Fruit fly (Drosophila melanogaster): ENCODE results near the gene OdsH.

OdsH gene

dm6 chrX:17780295-17780694 lies 10.5 kb upstream of the OdsH start (continued):
- TF ChIP-seq CG8290 (GFP tag; optimal IDR thresholded peaks at IDR 0.05) (no peak), CG8290 (tag; optimal IDR thresholded peaks at IDR 0.05) (no peak), HLH3B (GFP tag; IDR thresholded peaks at IDR 0.05) (no peak), cas (GFP tag; IDR thresholded peaks at IDR 0.05) (no peak), Vsx1 (GFP tag; optimal IDR thresholded peaks at IDR 0.05) (no peak), bbx (GFP tag; IDR thresholded peaks at IDR 0.05; ENCODE audit: partially characterized antibody) (no peak), peb (GFP tag; IDR thresholded peaks at IDR 0.05) (no peak), Ravus (GFP tag; IDR thresholded peaks at IDR 0.05) (no peak), CG13424 (tag; optimal IDR thresholded peaks at IDR 0.05) (peak; percentile 59), CG3163 (GFP tag; optimal IDR thresholded peaks at IDR 0.05) (no peak), CG7745 (tag; optimal IDR thresholded peaks at IDR 0.05) (no peak), Antp (GFP tag; optimal IDR thresholded peaks at IDR 0.05) (no peak), yki (optimal IDR thresholded peaks at IDR 0.05) (no peak), B-H1 (GFP tag; IDR thresholded peaks at IDR 0.05) (no peak), Xbp1 (GFP tag; optimal IDR thresholded peaks at IDR 0.05) (peak; percentile 28), CG13123 (GFP tag; optimal IDR thresholded peaks at IDR 0.05) (no peak), Gug (GFP tag; IDR thresholded peaks at IDR 0.05) (no peak), CG14441 (GFP tag; IDR thresholded peaks at IDR 0.05) (no peak), CG15011 (GFP tag; optimal IDR thresholded peaks at IDR 0.05) (no peak), CG15514 (GFP tag; optimal IDR thresholded peaks at IDR 0.05) (no peak), tna (GFP tag; IDR thresholded peaks at IDR 0.05; ENCODE audit: partially characterized antibody) (no peak), crol (GFP tag; IDR thresholded peaks at IDR 0.05) (no peak), CG17912 (GFP tag; optimal IDR thresholded peaks at IDR 0.05) (no peak), Hr78 (GFP tag; optimal IDR thresholded peaks at IDR 0.05) (no peak), CG11093 (GFP tag; IDR thresholded peaks at IDR 0.05) (no peak), Dip3 (GFP tag; optimal IDR thresholded peaks at IDR 0.05) (no peak), Sry-δ (GFP tag; optimal IDR thresholded peaks at IDR 0.05) (no peak), Opbp (GFP tag; IDR thresholded peaks at IDR 0.05; ENCODE audit: partially characterized antibody) (no peak), CG9727 (GFP tag; optimal IDR thresholded peaks at IDR 0.05) (no peak), hb (GFP tag; IDR thresholded peaks at IDR 0.05; ENCODE audit: partially characterized antibody) (no peak), org-1 (GFP tag; optimal IDR thresholded peaks at IDR 0.05) (no peak), amos (GFP tag; IDR thresholded peaks at IDR 0.05; ENCODE audit: partially characterized antibody) (no peak), wdn (GFP tag; IDR thresholded peaks at IDR 0.05) (no peak), gcm2 (GFP tag; optimal IDR thresholded peaks at IDR 0.05) (no peak), aop (GFP tag; IDR thresholded peaks at IDR 0.05) (no peak), her (GFP tag; optimal IDR thresholded peaks at IDR 0.05) (no peak), YL-1 (GFP tag; optimal IDR thresholded peaks at IDR 0.05) (no peak), ERR (GFP tag; optimal IDR thresholded peaks at IDR 0.05) (no peak), sr (GFP tag; IDR thresholded peaks at IDR 0.05) (no peak), CG10267 (tag; optimal IDR thresholded peaks at IDR 0.05) (peak; percentile 45), HHEX (GFP tag; optimal IDR thresholded peaks at IDR 0.05) (peak; percentile 16), Ssrp (tag; optimal IDR thresholded peaks at IDR 0.05) (peak; percentile 51), Doc3 (GFP tag; IDR thresholded peaks at IDR 0.05; ENCODE audit: partially characterized antibody) (no peak), Lpt (GFP tag; optimal IDR thresholded peaks at IDR 0.05) (no peak), H2.0 (GFP tag; IDR thresholded peaks at IDR 0.05) (no peak), fru (optimal IDR thresholded peaks at IDR 0.05) (no peak), Drgx (GFP tag; IDR thresholded peaks at IDR 0.05) (no peak), kni (GFP tag; optimal IDR thresholded peaks at IDR 0.05) (no peak), dan (GFP tag; IDR thresholded peaks at IDR 0.05) (no peak), NfI (GFP tag; optimal IDR thresholded peaks at IDR 0.05) (no peak), da (GFP tag; optimal IDR thresholded peaks at IDR 0.05) (no peak), CG1233 (GFP tag; optimal IDR thresholded peaks at IDR 0.05) (peak; percentile 20), CG3995 (GFP tag; optimal IDR thresholded peaks at IDR 0.05) (no peak)
